Worm (Caenorhabditis elegans): Measurements from ENCODE around the gene C07G1.15.

ce11 chrIV:8144341-8144740, 25.4 kb upstream of the C07G1.15 start:
- TF ChIP-seq him-1 (tag; optimal IDR thresholded peaks at IDR 0.05) (no peak), W03F9.2 (tag; optimal IDR thresholded peaks at IDR 0.05) (no peak)

Measured in whole organism, L4/young adult.